Worm (Caenorhabditis elegans) whole organism, L4 larva: ENCODE results near the gene ddo-2.

Experiments used
- ZK546.5 ChIP-seq, 2 experiments: sonication (generic microtip); optimal IDR thresholded peaks; 2 replicates each; lab custom pipeline; 2017; ENCODE audit warnings: missing biosample characterization in 2 of 2, missing genetic modification characterization in 2 of 2
- arid-1 ChIP-seq: fragments of 200-800 bp; sonication (Bioruptor generic); conservative IDR thresholded peaks from 2 replicates; pipeline ENCODE4 v1.3.6; 2022; ENCODE audit warnings: missing genetic modification reagents, missing genetic modification characterization, missing compliant biosample characterization
- egl-27 ChIP-seq: sonication (generic microtip); optimal IDR thresholded peaks from 3 replicates; lab custom pipeline; 2017; ENCODE audit warnings: missing biosample characterization, missing genetic modification reagents, missing genetic modification characterization
- nhr-237 ChIP-seq: sonication (generic microtip); optimal IDR thresholded peaks from 2 replicates; lab custom pipeline; 2017; ENCODE audit warnings: missing biosample characterization, missing genetic modification characterization
- pqm-1 ChIP-seq: sonication (generic microtip); optimal IDR thresholded peaks from 2 replicates; lab custom pipeline; 2017; ENCODE audit warnings: missing biosample characterization, missing genetic modification characterization

ce11 chrV:7413107-7413774, 22.3 kb downstream of the ddo-2 start, which contains the start of gene F18E3.11:
- no peak for TF ChIP-seq pqm-1 (tag; lab: Kevin White, UChicago)
- no peak for TF ChIP-seq arid-1 (GFP tag; lab: Robert Waterston, UW)
- no peak for TF ChIP-seq ZK546.5 (tag; optimal IDR thresholded peaks at IDR 0.05; lab: Kevin White, UChicago)
- TF ChIP-seq nhr-237 (tag; lab: Kevin White, UChicago): no peak
- no peak for TF ChIP-seq egl-27 (tag; lab: Kevin White, UChicago)
